Fruit fly (Drosophila melanogaster) whole organism: ENCODE data around the gene brat.

ENCODE experiments used
- CG8478 ChIP-seq: fragments of >200 bp; optimal IDR thresholded peaks from 2 replicates; lab custom pipeline; 2018; ENCODE audit warnings: inconsistent platforms
- EcR ChIP-seq, 2 experiments: fragments of >200 bp; optimal IDR thresholded peaks; 2 replicates each; lab custom pipeline; 2017; ENCODE audit warnings: missing biosample characterization in 2 of 2, missing genetic modification characterization in 2 of 2, missing genetic modification reagents in 2 of 2
- psq ChIP-seq: fragments of >200 bp; optimal IDR thresholded peaks from 2 replicates; lab custom pipeline; 2017
- usp ChIP-seq: fragments of >200 bp; optimal IDR thresholded peaks from 2 replicates; lab custom pipeline; 2017; ENCODE audit warnings: missing biosample characterization, missing genetic modification characterization, mixed read lengths

- TF ChIP-seq usp (GFP tag; lab: Kevin White, UChicago): no peak
- no peak for TF ChIP-seq CG8478
- TF ChIP-seq psq (lab: Kevin White, UChicago): no peak
- TF ChIP-seq EcR (GFP tag; optimal IDR thresholded peaks at IDR 0.05; lab: Kevin White, UChicago): no peak
Observed at dm6 chr2L:19144115-19144514, 10.5 kb downstream of the brat start.
